Worm (Caenorhabditis elegans): ENCODE measurements around the gene F54C9.14.

The F54C9.14 gene

ce11 chrII:8518210-8518609 lies 43.9 kb upstream of the F54C9.14 start, which contains the start of gene T13H5.8:
T13H5.8 (plus strand) TSS chrII:8518510.
- TF ChIP-seq pax-3 (tag; optimal IDR thresholded peaks at IDR 0.05) (no peak), zag-1 (tag; optimal IDR thresholded peaks at IDR 0.05) (no peak), lsy-2 (tag; optimal IDR thresholded peaks at IDR 0.05) (no peak)

- TF ChIP-seq nhr-71 (tag; optimal IDR thresholded peaks at IDR 0.05) (no peak), C16A3.4 (tag; optimal IDR thresholded peaks at IDR 0.05) (no peak), hlh-4 (tag; optimal IDR thresholded peaks at IDR 0.05) (no peak), hpl-2 (GFP tag; optimal IDR thresholded peaks at IDR 0.05) (no peak), pqm-1 (tag; optimal IDR thresholded peaks at IDR 0.05) (no peak), tlp-1 (tag; optimal IDR thresholded peaks at IDR 0.05) (no peak), lsy-2 (tag; optimal IDR thresholded peaks at IDR 0.05) (no peak), efl-3 (GFP tag; optimal IDR thresholded peaks at IDR 0.05) (no peak), elt-3 (tag; optimal IDR thresholded peaks at IDR 0.05) (no peak), C04F5.9 (tag; optimal IDR thresholded peaks at IDR 0.05) (no peak), mab-9 (GFP tag; IDR thresholded peaks at IDR 0.05) (no peak), lin-39 (tag; optimal IDR thresholded peaks at IDR 0.05) (no peak), rnt-1 (tag; optimal IDR thresholded peaks at IDR 0.05) (no peak), efl-1 (optimal IDR thresholded peaks at IDR 0.05) (no peak), efl-1 (GFP tag; optimal IDR thresholded peaks at IDR 0.05 in 1 of 2) (no peak), ceh-82 (tag; optimal IDR thresholded peaks at IDR 0.05) (no peak), fkh-4 (tag; optimal IDR thresholded peaks at IDR 0.05; ENCODE audit: borderline replicate concordance) (no peak), nhr-90 (tag; optimal IDR thresholded peaks at IDR 0.05; ENCODE audit: poor library complexity) (no peak), ces-1 (GFP tag; optimal IDR thresholded peaks at IDR 0.05) (no peak)
These were observed 41.5 kb upstream of the F54C9.14 start, which contains the start of gene cht-2 for ce11 chrII:8520625-8521024. cht-2 (plus strand) TSS chrII:8520925.

ce11 chrII:8525133-8525736 lies 36.9 kb upstream of the F54C9.14 start, which contains the start of the genes prp-9 and mrps-18B:
prp-9 (minus strand) TSS chrII:8525396.
mrps-18B (plus strand) TSS chrII:8525681.
- TF ChIP-seq F16B12.6 (tag; optimal IDR thresholded peaks at IDR 0.05) (peak; percentile 83), nhr-47 (tag; optimal IDR thresholded peaks at IDR 0.05) (peak; percentile 31), lsy-2 (tag; optimal IDR thresholded peaks at IDR 0.05) (peak; percentile 65 to 73), snu-23 (GFP tag; optimal IDR thresholded peaks at IDR 0.05) (peak; percentile 60), unc-130 (tag; optimal IDR thresholded peaks at IDR 0.05) (peak; percentile 75), fkh-10 (GFP tag; optimal IDR thresholded peaks at IDR 0.05) (no peak), aha-1 (tag; optimal IDR thresholded peaks at IDR 0.05) (no peak), nhr-71 (tag; optimal IDR thresholded peaks at IDR 0.05) (peak; percentile 34), lin-14 (GFP tag; optimal IDR thresholded peaks at IDR 0.05) (peak; percentile 47), lin-15B (tag; optimal IDR thresholded peaks at IDR 0.05) (no peak), grh-1 (GFP tag; IDR thresholded peaks at IDR 0.05) (no peak), efl-1 (optimal IDR thresholded peaks at IDR 0.05) (peak; percentile 30 to 53), efl-1 (GFP tag; optimal IDR thresholded peaks at IDR 0.05 in 1 of 2) (peak; percentile 38 to 42), swsn-7 (tag; optimal IDR thresholded peaks at IDR 0.05) (peak; percentile 41), sox-4 (tag; optimal IDR thresholded peaks at IDR 0.05) (no peak), nhr-20 (tag; optimal IDR thresholded peaks at IDR 0.05) (peak; percentile 35), dpl-1 (GFP tag; optimal IDR thresholded peaks at IDR 0.05) (peak in 2 of 3 experiments; percentile 25 to 56), mep-1 (tag; optimal IDR thresholded peaks at IDR 0.05) (peak; percentile 87), C16A3.4 (tag; optimal IDR thresholded peaks at IDR 0.05) (peak; percentile 53), ces-1 (GFP tag; optimal IDR thresholded peaks at IDR 0.05) (no peak), ceh-82 (tag; optimal IDR thresholded peaks at IDR 0.05) (peak in 2 of 3 experiments; percentile 27 to 32), blmp-1 (tag; optimal IDR thresholded peaks at IDR 0.05) (peak; percentile 63), nhr-19 (GFP tag; conservative IDR thresholded peaks at IDR 0.05) (peak; percentile 9; the same call in 1 of the 2 replicates), lin-35 (GFP tag; optimal IDR thresholded peaks at IDR 0.05) (peak in 1 of 2 experiments; percentile 46), lir-3 (tag; optimal IDR thresholded peaks at IDR 0.05; ENCODE audit: poor library complexity) (peak; percentile 23), C04F5.9 (tag; optimal IDR thresholded peaks at IDR 0.05) (no peak), rnt-1 (tag; optimal IDR thresholded peaks at IDR 0.05) (peak; percentile 4), unc-86 (tag; optimal IDR thresholded peaks at IDR 0.05) (no peak), nhr-90 (tag; optimal IDR thresholded peaks at IDR 0.05; ENCODE audit: poor library complexity) (peak; percentile 3), skn-1 (tag; optimal IDR thresholded peaks at IDR 0.05) (peak; percentile 6), unc-30 (tag; optimal IDR thresholded peaks at IDR 0.05) (no peak), pax-3 (tag; optimal IDR thresholded peaks at IDR 0.05) (no peak), elt-3 (tag; optimal IDR thresholded peaks at IDR 0.05) (peak in 1 of 6 experiments; percentile 10), xbp-1 (tag; optimal IDR thresholded peaks at IDR 0.05) (peak; percentile 34), tlp-1 (tag; optimal IDR thresholded peaks at IDR 0.05) (no peak), pqm-1 (tag; optimal IDR thresholded peaks at IDR 0.05) (no peak)
